Fruit fly (Drosophila melanogaster): ENCODE data around the gene HIP.

The HIP gene

dm6 chrX:3761318-3762081 lies 37.5 kb upstream of the HIP start (continued):
- TF ChIP-seq unpg (GFP tag; optimal IDR thresholded peaks at IDR 0.05) = peak; percentile 23
- TF ChIP-seq Pdp1 (GFP tag; optimal IDR thresholded peaks at IDR 0.05) = peak; percentile 34 to 42
- peak; percentile 45 for TF ChIP-seq CG2120 (GFP tag; optimal IDR thresholded peaks at IDR 0.05)
- peak; percentile 28; the same call in 1 of the 2 replicates for TF ChIP-seq E2f1 (GFP tag; IDR thresholded peaks at IDR 0.05)
- no peak for TF ChIP-seq CG32767 (GFP tag; IDR thresholded peaks at IDR 0.05)
- peak in 1 of 2 experiments; percentile 49 for TF ChIP-seq Hr51 (GFP tag; optimal IDR thresholded peaks at IDR 0.05)
- peak; percentile 14 for TF ChIP-seq Side (GFP tag; optimal IDR thresholded peaks at IDR 0.05)
- peak; percentile 19 for TF ChIP-seq fd3F (GFP tag; optimal IDR thresholded peaks at IDR 0.05)
- peak; percentile 22 for TF ChIP-seq Fer3 (tag; optimal IDR thresholded peaks at IDR 0.05)
- TF ChIP-seq Gug (GFP tag; IDR thresholded peaks at IDR 0.05) = 0 out of 4 replicates have a peak, but pooled peaks have one; percentile 4
- peak; percentile 20 for TF ChIP-seq CG7556 (GFP tag; optimal IDR thresholded peaks at IDR 0.05)
- TF ChIP-seq CG11560 (tag; IDR thresholded peaks at IDR 0.05) = no peak
- TF ChIP-seq CG12942 (GFP tag; optimal IDR thresholded peaks at IDR 0.05) = no peak
- TF ChIP-seq bigmax (GFP tag; optimal IDR thresholded peaks at IDR 0.05) = no peak
- TF ChIP-seq CG6689 (GFP tag; IDR thresholded peaks at IDR 0.05) = 0 out of 2 replicates have a peak, but pooled peaks have one; percentile 29
- TF ChIP-seq lmd (GFP tag; IDR thresholded peaks at IDR 0.05) = peak; percentile 34; the same call in 1 of the 2 replicates
- peak; percentile 11 for TF ChIP-seq phol (tag; optimal IDR thresholded peaks at IDR 0.05)
- TF ChIP-seq CG15269 (tag; optimal IDR thresholded peaks at IDR 0.05) = peak; percentile 59
- TF ChIP-seq Sox102F (GFP tag; optimal IDR thresholded peaks at IDR 0.05) = peak; percentile 33
- TF ChIP-seq Deaf1 (tag; optimal IDR thresholded peaks at IDR 0.05) = peak; percentile 15
- TF ChIP-seq tap (tag; optimal IDR thresholded peaks at IDR 0.05) = peak; percentile 10
- peak; percentile 62 for TF ChIP-seq gem (tag; optimal IDR thresholded peaks at IDR 0.05)
- TF ChIP-seq CG17361 (GFP tag; IDR thresholded peaks at IDR 0.05) = 0 out of 3 replicates have a peak, but pooled peaks have one; percentile 45
- TF ChIP-seq CG7839 (tag; optimal IDR thresholded peaks at IDR 0.05) = peak; percentile 64
- no peak for TF ChIP-seq da (GFP tag; optimal IDR thresholded peaks at IDR 0.05)
- no peak for TF ChIP-seq CG18599 (GFP tag; optimal IDR thresholded peaks at IDR 0.05)
- peak; percentile 25 for TF ChIP-seq Atf-2 (GFP tag; optimal IDR thresholded peaks at IDR 0.05)
- no peak for TF ChIP-seq sc (optimal IDR thresholded peaks at IDR 0.05)
- TF ChIP-seq sc (GFP tag; optimal IDR thresholded peaks at IDR 0.05) = no peak
- TF ChIP-seq mirr (GFP tag; optimal IDR thresholded peaks at IDR 0.05) = peak; percentile 30
- TF ChIP-seq CG30403 (GFP tag; optimal IDR thresholded peaks at IDR 0.05) = peak; percentile 39
- peak; percentile 73 for TF ChIP-seq sens (GFP tag)
- peak; percentile 32 for TF ChIP-seq cwo (GFP tag; optimal IDR thresholded peaks at IDR 0.05)
- TF ChIP-seq Meics (GFP tag; optimal IDR thresholded peaks at IDR 0.05) = peak; percentile 18
- TF ChIP-seq stc (GFP tag; IDR thresholded peaks at IDR 0.05) = no peak
- TF ChIP-seq CG12659 (GFP tag; optimal IDR thresholded peaks at IDR 0.05) = peak; percentile 15
- peak; percentile 66 for TF ChIP-seq Drgx (GFP tag; IDR thresholded peaks at IDR 0.05)
- peak; percentile 55 for TF ChIP-seq lab (GFP tag; optimal IDR thresholded peaks at IDR 0.05)
- TF ChIP-seq Vsx1 (GFP tag; optimal IDR thresholded peaks at IDR 0.05) = peak; percentile 19
- peak; percentile 45 for TF ChIP-seq mam (GFP tag; optimal IDR thresholded peaks at IDR 0.05)
- no peak for TF ChIP-seq gt (GFP tag; IDR thresholded peaks at IDR 0.05)
- TF ChIP-seq Hmr (GFP tag; optimal IDR thresholded peaks at IDR 0.05) = peak; percentile 43
- peak; percentile 14; the same call in 1 of the 3 replicates for TF ChIP-seq CG34422 (GFP tag; IDR thresholded peaks at IDR 0.05)
- TF ChIP-seq nmo (GFP tag; optimal IDR thresholded peaks at IDR 0.05) = peak; percentile 11
- peak; percentile 44 for TF ChIP-seq CG13296 (GFP tag; optimal IDR thresholded peaks at IDR 0.05)
- peak; percentile 4 to 33 for TF ChIP-seq dpn (GFP tag; optimal IDR thresholded peaks at IDR 0.05)
- no peak for TF ChIP-seq Spps (tag; optimal IDR thresholded peaks at IDR 0.05)
- peak; percentile 9 for TF ChIP-seq Blimp-1 (GFP tag; optimal IDR thresholded peaks at IDR 0.05)
